Fruit fly (Drosophila melanogaster) whole organism, adult: ENCODE measurements around the gene CG4577.

ENCODE experiments used
- CG11617 ChIP-seq: fragments of 200-800 bp; sonication (Bioruptor generic); optimal IDR thresholded peaks from 2 replicates; lab custom pipeline; 2017; ENCODE audit warnings: mild to moderate bottlenecking, missing biosample characterization, missing genetic modification reagents, missing genetic modification characterization
- CG12768 ChIP-seq: fragments of 200-800 bp; sonication (Bioruptor generic); optimal IDR thresholded peaks from 2 replicates; lab custom pipeline; 2017; ENCODE audit warnings: missing biosample characterization, missing genetic modification characterization, mild to moderate bottlenecking, moderate library complexity, missing genetic modification reagents
- CG14711 ChIP-seq: fragments of 200-800 bp; sonication (Bioruptor generic); optimal IDR thresholded peaks from 2 replicates; lab custom pipeline; 2018; ENCODE audit warnings: missing biosample characterization, mild to moderate bottlenecking, missing genetic modification characterization, moderate library complexity
- CG1620 ChIP-seq: fragments of 200-800 bp; sonication (Bioruptor generic); optimal IDR thresholded peaks from 2 replicates; lab custom pipeline; 2016; ENCODE audit warnings: missing biosample characterization, missing genetic modification characterization
- CG33017 ChIP-seq: fragments of 200-800 bp; sonication (Bioruptor generic); optimal IDR thresholded peaks from 2 replicates; lab custom pipeline; 2018; ENCODE audit warnings: missing biosample characterization, mild to moderate bottlenecking, missing genetic modification characterization, moderate library complexity
- CG5204 ChIP-seq: fragments of 200-800 bp; sonication (Bioruptor generic); optimal IDR thresholded peaks from 2 replicates; lab custom pipeline; 2016; ENCODE audit warnings: missing biosample characterization, missing genetic modification characterization
- CG7045 ChIP-seq: fragments of 200-800 bp; sonication (Bioruptor generic); optimal IDR thresholded peaks from 2 replicates; lab custom pipeline; 2017; ENCODE audit warnings: missing biosample characterization, mild to moderate bottlenecking, missing genetic modification characterization
- CG7101 ChIP-seq: fragments of 200-800 bp; sonication (Bioruptor generic); optimal IDR thresholded peaks from 2 replicates; lab custom pipeline; 2018; ENCODE audit warnings: missing biosample characterization, mild to moderate bottlenecking, missing genetic modification characterization, moderate library complexity
- Clk ChIP-seq: fragments of 200-800 bp; sonication (Bioruptor generic); optimal IDR thresholded peaks from 2 replicates; lab custom pipeline; 2017; ENCODE audit warnings: missing biosample characterization, missing genetic modification characterization
- Crg-1 ChIP-seq: fragments of 200-800 bp; sonication (Bioruptor generic); optimal IDR thresholded peaks from 2 replicates; lab custom pipeline; 2016; ENCODE audit warnings: missing biosample characterization, missing genetic modification characterization
- Hr96 ChIP-seq: fragments of 200-800 bp; sonication (Bioruptor generic); optimal IDR thresholded peaks from 2 replicates; lab custom pipeline; 2016; ENCODE audit warnings: missing biosample characterization, missing genetic modification characterization
- Mnt ChIP-seq: fragments of 200-800 bp; sonication (Bioruptor generic); optimal IDR thresholded peaks from 2 replicates; lab custom pipeline; 2016; ENCODE audit warnings: missing biosample characterization, mild to moderate bottlenecking, missing genetic modification characterization
- bab1 ChIP-seq: fragments of 200-800 bp; sonication (Bioruptor generic); optimal IDR thresholded peaks from 3 replicates; lab custom pipeline; 2019; ENCODE audit warnings: missing biosample characterization, mild to moderate bottlenecking, missing genetic modification characterization, moderate library complexity
- cic ChIP-seq: fragments of 200-800 bp; sonication (Bioruptor generic); optimal IDR thresholded peaks from 2 replicates; lab custom pipeline; 2017; ENCODE audit warnings: missing biosample characterization, mild to moderate bottlenecking, missing genetic modification characterization, moderate library complexity
- cnc ChIP-seq, 2 experiments: fragments of >200 bp; optimal IDR thresholded peaks; 2 replicates each; lab custom pipeline; 2017
- kay ChIP-seq: fragments of 200-800 bp; sonication (Bioruptor generic); peaks from one replicate; lab custom pipeline; 2016; ENCODE audit warnings: missing biosample characterization, missing genetic modification characterization, borderline replicate concordance
- ovo ChIP-seq: fragments of 200-800 bp; sonication (Bioruptor generic); optimal IDR thresholded peaks from 2 replicates; lab custom pipeline; 2016; ENCODE audit warnings: missing biosample characterization, missing genetic modification characterization
- pad ChIP-seq: fragments of 200-800 bp; sonication (Bioruptor generic); optimal IDR thresholded peaks from 3 replicates; lab custom pipeline; 2017; ENCODE audit warnings: missing biosample characterization, missing genetic modification characterization, mild to moderate bottlenecking, moderate library complexity, missing genetic modification reagents
- tj ChIP-seq: fragments of 200-800 bp; sonication (Bioruptor generic); optimal IDR thresholded peaks from 3 replicates; lab custom pipeline; 2017; ENCODE audit warnings: missing biosample characterization, mild to moderate bottlenecking, missing genetic modification characterization, moderate library complexity
- toe ChIP-seq: fragments of 200-800 bp; sonication (Bioruptor generic); optimal IDR thresholded peaks from 2 replicates; lab custom pipeline; 2016; ENCODE audit warnings: missing biosample characterization, missing genetic modification characterization

The CG4577 gene

DNA sequence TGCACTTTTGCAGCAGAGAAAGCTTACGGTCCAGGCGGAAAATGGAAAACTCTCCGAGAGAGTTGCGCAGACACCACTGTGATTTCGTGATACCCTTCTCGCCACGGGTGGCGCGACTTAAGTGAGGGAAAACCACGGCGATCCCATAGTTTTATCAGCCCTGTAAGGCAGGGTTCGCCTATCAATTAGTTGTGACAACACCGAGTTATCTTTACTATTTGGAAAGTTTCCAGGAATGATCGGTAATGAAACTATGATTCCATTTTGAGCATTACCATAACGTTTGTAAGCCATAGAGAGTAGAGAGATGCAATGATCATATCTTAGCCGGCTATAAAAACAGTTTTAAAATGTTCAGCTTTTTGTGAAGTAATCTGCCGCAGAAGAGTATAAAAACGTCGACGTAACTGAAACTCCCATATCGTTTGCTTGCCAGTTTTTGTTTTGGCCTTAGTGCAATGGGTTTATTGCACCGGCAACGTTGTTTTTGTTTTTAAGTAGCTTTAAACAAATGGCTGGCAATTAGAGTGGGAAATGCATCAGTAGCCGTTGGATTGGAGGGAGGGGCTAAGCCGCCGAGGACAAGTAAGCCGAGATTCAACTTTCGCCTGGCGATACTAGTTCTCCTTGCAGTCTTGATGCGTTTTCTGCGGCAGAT, 22.2 kb downstream of the CG4577 start:
- TF ChIP-seq CG11617 (no peak), Crg-1 (no peak), toe (no peak), CG33017 (tag; lab: Kevin White, UChicago) (no peak), CG12768 (GFP tag; lab: Kevin White, UChicago) (no peak), Clk (GFP tag; lab: Kevin White, UChicago) (no peak), CG7101 (no peak), kay (GFP tag; lab: Kevin White, UChicago) (no peak), bab1 (GFP tag; lab: Kevin White, UChicago) (no peak), tj (GFP tag; lab: Kevin White, UChicago) (no peak), pad (GFP tag; lab: Kevin White, UChicago) (no peak)

DNA sequence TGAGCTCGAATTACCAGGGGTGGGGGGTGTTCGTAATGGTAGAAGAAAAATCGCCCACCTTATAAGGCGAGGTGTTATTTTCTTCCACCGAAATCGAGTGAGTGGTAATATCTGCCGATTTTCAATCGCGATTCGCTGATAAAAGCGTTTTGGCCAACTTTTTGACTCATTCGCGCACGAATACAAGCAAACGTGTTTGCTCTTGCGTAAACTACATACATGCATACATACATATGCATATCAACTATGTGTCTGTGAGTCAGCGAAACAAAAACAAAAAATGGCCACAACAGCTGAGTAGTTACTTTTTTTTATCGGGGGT, 22.8 kb downstream of the CG4577 start:
- TF ChIP-seq CG7045 (no peak), kay (GFP tag; lab: Kevin White, UChicago) (peak; percentile 97), tj (GFP tag; lab: Kevin White, UChicago) (peak; percentile 89)

DNA sequence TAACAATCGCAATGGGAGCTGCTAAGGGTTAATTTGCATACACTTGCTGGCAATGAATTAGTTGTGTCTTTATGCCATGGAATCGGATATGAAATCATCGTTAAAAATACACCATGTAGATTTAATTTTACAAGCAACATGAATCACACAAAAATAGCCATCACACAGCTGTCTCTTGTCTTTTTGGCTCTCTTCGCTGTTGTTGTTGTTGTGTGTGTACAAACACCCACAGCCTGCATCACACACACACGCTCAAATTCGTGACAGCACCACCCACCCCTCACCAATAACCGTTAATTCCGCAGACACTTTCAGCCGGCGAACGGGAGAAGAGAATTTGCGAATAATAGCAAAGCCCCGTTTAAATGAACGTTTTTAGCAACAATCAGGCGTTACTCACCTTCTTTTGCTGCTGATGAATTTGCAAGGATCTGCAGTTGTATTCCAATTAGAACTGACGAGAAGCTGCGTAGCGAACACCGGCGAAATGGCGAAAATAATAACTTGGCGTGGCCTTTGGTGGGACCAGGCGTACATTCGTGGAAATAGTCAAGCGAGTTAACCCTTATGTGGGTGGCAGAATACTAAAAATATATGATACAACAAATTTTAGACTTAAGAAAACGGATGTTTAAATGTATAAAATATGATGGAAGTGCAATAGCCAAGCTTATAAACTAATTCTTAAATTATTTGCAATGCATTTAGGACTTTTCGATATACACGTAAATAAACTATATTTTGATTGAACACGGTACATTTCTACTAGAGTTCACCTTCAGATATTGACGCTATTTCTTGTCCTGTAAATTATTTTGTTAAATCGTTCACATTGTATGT, 23.4 kb downstream of the CG4577 start, which contains the start of gene capt:
TSS of gene capt (minus strand) at position 584 of the 840 bp plus-strand sequence.
- TF ChIP-seq Crg-1 (no peak), toe (no peak), CG12768 (GFP tag; lab: Kevin White, UChicago) (no peak), cic (peak; percentile 39), bab1 (GFP tag; lab: Kevin White, UChicago) (no peak), CG11617 (no peak), Clk (GFP tag; lab: Kevin White, UChicago) (no peak), CG5204 (no peak), ovo (GFP tag; lab: Kevin White, UChicago) (peak; percentile 87), CG14711 (tag; lab: Kevin White, UChicago) (peak; percentile 19), CG7045 (peak; percentile 20), Mnt (GFP tag; lab: Kevin White, UChicago) (peak; percentile 75), kay (GFP tag; lab: Kevin White, UChicago) (no peak), CG1620 (GFP tag; lab: Kevin White, UChicago) (peak; percentile 6), cnc (optimal IDR thresholded peaks at IDR 0.05; lab: Kevin White, UChicago) (no peak), tj (GFP tag; lab: Kevin White, UChicago) (peak; percentile 75), CG33017 (tag; lab: Kevin White, UChicago) (peak; percentile 21), pad (GFP tag; lab: Kevin White, UChicago) (peak; percentile 97), CG7101 (peak; percentile 44), Hr96 (peak; percentile 7)

DNA sequence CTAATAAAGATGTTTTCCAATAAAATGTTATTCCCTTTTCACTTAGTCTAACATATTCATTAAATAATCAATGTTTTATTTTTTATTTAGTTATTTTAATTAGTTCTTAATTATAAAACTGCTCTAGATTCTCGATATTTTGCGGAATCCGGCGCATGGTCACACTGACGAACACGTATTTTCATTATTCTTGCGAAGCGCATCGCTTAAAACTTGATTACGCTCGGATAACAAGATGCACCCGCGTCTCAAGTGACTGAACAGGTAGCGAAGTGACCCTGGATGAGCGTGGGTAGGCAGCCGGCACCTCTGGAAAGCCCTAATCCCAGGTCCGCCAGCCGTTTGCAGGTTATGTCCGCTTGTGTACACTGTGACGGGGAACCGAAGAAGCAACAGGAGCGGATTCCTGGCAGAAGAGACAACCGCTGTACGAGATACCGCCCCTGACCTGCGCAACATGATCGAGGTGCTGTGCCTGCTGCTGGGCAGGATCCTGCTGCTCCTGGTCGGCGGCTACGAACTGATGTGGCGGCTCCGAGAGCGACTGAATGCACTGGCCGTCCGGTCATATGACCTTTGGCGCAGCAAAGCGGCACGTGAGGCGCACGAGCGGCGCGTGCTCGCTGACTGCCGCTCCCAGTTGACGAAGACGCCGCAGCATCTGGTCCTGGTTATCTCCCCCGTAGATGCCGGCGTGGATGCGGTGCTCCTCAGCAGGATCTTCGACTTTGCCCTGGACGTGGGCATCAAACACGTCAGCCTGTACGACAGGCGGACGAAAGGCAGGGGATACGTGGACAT, 24.2 kb downstream of the CG4577 start, which contains the start of gene Tango14:
TSS of gene Tango14 (plus strand) at position 143 of the 801 bp plus-strand sequence.
- TF ChIP-seq bab1 (GFP tag; lab: Kevin White, UChicago), result no peak

DNA sequence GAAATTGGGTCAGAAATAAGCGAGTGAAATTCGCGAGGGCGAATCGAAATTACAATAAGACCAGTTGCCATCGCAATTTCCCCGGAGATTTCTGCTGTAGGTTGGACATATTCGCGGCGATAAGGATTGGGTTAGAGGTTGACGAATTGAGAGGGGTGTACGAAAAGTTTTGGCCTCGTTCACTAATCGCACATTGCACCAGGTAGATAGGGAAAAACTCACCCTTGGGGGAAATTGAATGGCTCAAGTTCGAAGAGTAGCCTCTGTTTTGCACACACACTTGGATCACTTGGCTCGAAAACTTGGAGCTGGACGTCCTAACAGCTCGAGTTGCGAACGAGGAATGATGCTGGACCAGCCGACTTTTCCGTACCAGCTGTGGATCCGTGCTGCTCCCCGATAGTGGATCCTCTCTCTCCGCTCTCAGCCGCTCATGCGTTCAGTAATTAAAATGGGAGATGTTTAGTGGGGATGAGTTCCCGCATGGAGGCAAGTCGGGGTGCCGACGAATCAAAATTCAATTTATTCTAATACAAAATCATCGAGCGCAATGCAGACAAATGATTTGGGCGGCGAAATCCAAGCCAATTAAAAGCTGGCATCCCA, 29.1 kb downstream of the CG4577 start, which contains the start of gene CG5080:
TSS of gene CG5080 (minus strand) at position 349 of the 606 bp plus-strand sequence.
- TF ChIP-seq tj (GFP tag; lab: Kevin White, UChicago) (no peak), Hr96 (no peak), pad (GFP tag; lab: Kevin White, UChicago) (no peak), CG12768 (GFP tag; lab: Kevin White, UChicago) (no peak), kay (GFP tag; lab: Kevin White, UChicago) (no peak), Clk (GFP tag; lab: Kevin White, UChicago) (no peak)

DNA sequence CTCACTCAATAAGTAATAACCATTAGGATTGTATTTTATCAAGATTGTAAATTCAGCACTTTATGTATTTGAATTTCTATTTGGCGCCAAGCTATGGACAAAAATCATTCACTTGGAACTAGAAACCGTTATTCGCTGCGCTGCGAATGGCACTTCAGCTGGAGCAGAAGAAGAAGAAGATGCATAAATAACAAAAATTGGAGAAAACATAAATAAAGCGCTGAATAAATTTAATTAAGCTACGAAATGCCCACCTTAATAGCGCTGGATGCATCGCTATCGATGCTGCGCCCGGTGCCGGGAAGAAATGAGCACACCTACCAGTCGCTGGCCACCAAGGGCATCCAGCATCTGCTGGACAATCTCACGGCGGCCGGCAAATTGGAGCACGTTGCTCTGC, 29.8 kb downstream of the CG4577 start, which contains the start of gene IntS14:
TSS of gene IntS14 (plus strand) at position 150 of the 400 bp plus-strand sequence.
- peak; percentile 88 for TF ChIP-seq tj (GFP tag; lab: Kevin White, UChicago)
- no peak for TF ChIP-seq Hr96
- TF ChIP-seq kay (GFP tag; lab: Kevin White, UChicago), result no peak
- TF ChIP-seq CG11617, result no peak
- TF ChIP-seq cnc (optimal IDR thresholded peaks at IDR 0.05; lab: Kevin White, UChicago), result no peak
- TF ChIP-seq pad (GFP tag; lab: Kevin White, UChicago), result no peak
- no peak for TF ChIP-seq CG14711 (tag; lab: Kevin White, UChicago)
- no peak for TF ChIP-seq CG12768 (GFP tag; lab: Kevin White, UChicago)
- TF ChIP-seq bab1 (GFP tag; lab: Kevin White, UChicago), result peak; percentile 13
- no peak for TF ChIP-seq Clk (GFP tag; lab: Kevin White, UChicago)
- TF ChIP-seq ovo (GFP tag; lab: Kevin White, UChicago), result peak; percentile 92
- TF ChIP-seq CG1620 (GFP tag; lab: Kevin White, UChicago), result no peak
- TF ChIP-seq Crg-1, result no peak
- TF ChIP-seq cic, result no peak
- no peak for TF ChIP-seq toe
- no peak for TF ChIP-seq CG7101
